Fruit fly (Drosophila melanogaster) whole organism, embryonic: ENCODE data around the gene Takl2.

Experiments used
- Aef1 ChIP-seq: fragments of 200-800 bp; sonication (Bioruptor generic); IDR thresholded peaks from 3 replicates; pipeline ENCODE4 v1.3.6; 2022; ENCODE audit warnings: missing biosample characterization, missing genetic modification characterization
- Bgb ChIP-seq: fragments of 200-800 bp; sonication (Bioruptor generic); IDR thresholded peaks from 2 replicates; pipeline ENCODE4 v1.3.6; 2022; ENCODE audit warnings: missing biosample characterization, missing genetic modification characterization; ENCODE audit not compliant: partially characterized antibody
- C15 ChIP-seq: fragments of 200-800 bp; sonication (Bioruptor generic); IDR thresholded peaks from 3 replicates; pipeline ENCODE4 v1.3.6; 2022; ENCODE audit warnings: missing biosample characterization, missing genetic modification characterization
- CG10431 ChIP-seq: fragments of 200-800 bp; sonication (Bioruptor generic); optimal IDR thresholded peaks from 3 replicates; lab custom pipeline; 2018; ENCODE audit warnings: missing biosample characterization, mild to moderate bottlenecking, missing genetic modification characterization
- CG10543 ChIP-seq: fragments of 200-800 bp; sonication (Bioruptor generic); optimal IDR thresholded peaks from 3 replicates; lab custom pipeline; 2017; ENCODE audit warnings: missing biosample characterization, mild to moderate bottlenecking, missing genetic modification characterization, moderate library complexity
- CG13624 ChIP-seq: fragments of 200-800 bp; sonication (Bioruptor generic); optimal IDR thresholded peaks from 2 replicates; lab custom pipeline; 2016; ENCODE audit warnings: missing biosample characterization, missing genetic modification characterization
- CG13894 ChIP-seq: fragments of 200-800 bp; sonication (Bioruptor generic); optimal IDR thresholded peaks from 3 replicates; lab custom pipeline; 2018; ENCODE audit warnings: missing biosample characterization, mild to moderate bottlenecking, missing genetic modification characterization, moderate library complexity
- CG14710 ChIP-seq: fragments of 200-800 bp; sonication (Bioruptor generic); optimal IDR thresholded peaks from 3 replicates; lab custom pipeline; 2019; ENCODE audit warnings: missing biosample characterization, mild to moderate bottlenecking, missing genetic modification characterization, moderate library complexity
- CG1603 ChIP-seq: fragments of 200-800 bp; sonication (Bioruptor generic); optimal IDR thresholded peaks from 2 replicates; lab custom pipeline; 2019; ENCODE audit warnings: missing biosample characterization, mild to moderate bottlenecking, missing genetic modification characterization, moderate library complexity
- CG17361 ChIP-seq: fragments of 200-800 bp; sonication (Bioruptor generic); IDR thresholded peaks from 3 replicates; pipeline ENCODE4 v1.3.6; 2022; ENCODE audit warnings: missing biosample characterization, missing genetic modification characterization
- CG2712 ChIP-seq: fragments of 200-800 bp; optimal IDR thresholded peaks from 3 replicates; lab custom pipeline; 2019; ENCODE audit warnings: missing biosample characterization, mild to moderate bottlenecking, missing genetic modification characterization, moderate library complexity
- CG30403 ChIP-seq: fragments of 200-800 bp; sonication (Bioruptor generic); optimal IDR thresholded peaks from 3 replicates; lab custom pipeline; 2016; ENCODE audit warnings: missing biosample characterization, missing genetic modification characterization
- CG3281 ChIP-seq: fragments of 200-800 bp; sonication (Bioruptor generic); optimal IDR thresholded peaks from 3 replicates; lab custom pipeline; 2017; ENCODE audit warnings: missing biosample characterization, mild to moderate bottlenecking, missing genetic modification characterization
- CG34224 ChIP-seq: fragments of 200-800 bp; sonication (Bioruptor generic); IDR thresholded peaks from 3 replicates; pipeline ENCODE4 v1.3.6; 2022; ENCODE audit warnings: missing biosample characterization, missing genetic modification characterization; ENCODE audit not compliant: partially characterized antibody
- CG3847 ChIP-seq: fragments of 200-800 bp; sonication (Bioruptor generic); IDR thresholded peaks from 2 replicates; pipeline ENCODE4 v1.3.6; 2022; ENCODE audit warnings: missing biosample characterization, missing genetic modification characterization
- CG42726 ChIP-seq: fragments of 200-800 bp; sonication (Bioruptor generic); IDR thresholded peaks from 2 replicates; pipeline ENCODE4 v1.3.6; 2022; ENCODE audit warnings: missing biosample characterization, missing genetic modification characterization; ENCODE audit not compliant: partially characterized antibody
- CG4360 ChIP-seq: fragments of 200-800 bp; sonication (Bioruptor generic); IDR thresholded peaks from 2 replicates; pipeline ENCODE4 v1.3.6; 2022; ENCODE audit warnings: missing biosample characterization, missing genetic modification characterization
- CG4617 ChIP-seq: fragments of 200-800 bp; sonication (Bioruptor generic); optimal IDR thresholded peaks from 3 replicates; lab custom pipeline; 2016; ENCODE audit warnings: missing biosample characterization, missing genetic modification characterization, borderline replicate concordance
- CG6791 ChIP-seq: fragments of 200-800 bp; sonication (Bioruptor generic); IDR thresholded peaks from 3 replicates; pipeline ENCODE4 v1.3.6; 2022; ENCODE audit warnings: missing biosample characterization, missing genetic modification characterization; ENCODE audit not compliant: partially characterized antibody
- CG9876 ChIP-seq: fragments of 200-800 bp; sonication (Bioruptor generic); optimal IDR thresholded peaks from 2 replicates; lab custom pipeline; 2016; ENCODE audit warnings: missing biosample characterization, missing genetic modification characterization
- Dll ChIP-seq: fragments of 200-800 bp; sonication (Bioruptor generic); IDR thresholded peaks from 4 replicates; pipeline ENCODE4 v1.3.6; 2022; ENCODE audit warnings: missing biosample characterization, missing genetic modification characterization; ENCODE audit not compliant: partially characterized antibody
- Doc3 ChIP-seq: fragments of 200-800 bp; sonication (Bioruptor generic); IDR thresholded peaks from 3 replicates; pipeline ENCODE4 v1.3.6; 2022; ENCODE audit warnings: missing biosample characterization, missing genetic modification characterization; ENCODE audit not compliant: partially characterized antibody
- Ets65A ChIP-seq: fragments of 200-800 bp; sonication (Bioruptor generic); peaks from one replicate; lab custom pipeline; 2016; ENCODE audit warnings: missing biosample characterization, missing genetic modification characterization
- MESR4 ChIP-seq: fragments of 200-800 bp; sonication (Bioruptor generic); optimal IDR thresholded peaks from 2 replicates; lab custom pipeline; 2018; ENCODE audit warnings: missing biosample characterization, mild to moderate bottlenecking, missing genetic modification characterization, moderate library complexity
- Med ChIP-seq: fragments of 200-800 bp; sonication (Bioruptor generic); peaks from one replicate; lab custom pipeline; 2016; ENCODE audit warnings: missing biosample characterization, missing genetic modification characterization, mild to moderate bottlenecking, inconsistent platforms, moderate library complexity
- Nf-YB ChIP-seq: fragments of 200-800 bp; sonication (Bioruptor generic); optimal IDR thresholded peaks from 3 replicates; lab custom pipeline; 2019; ENCODE audit warnings: missing biosample characterization, mild to moderate bottlenecking, missing genetic modification characterization, moderate library complexity
- Opbp ChIP-seq: fragments of 200-800 bp; sonication (Bioruptor generic); IDR thresholded peaks from 3 replicates; pipeline ENCODE4 v1.3.6; 2022; ENCODE audit warnings: missing biosample characterization, missing genetic modification characterization; ENCODE audit not compliant: partially characterized antibody
- Scr ChIP-seq: fragments of 200-800 bp; sonication (Bioruptor generic); IDR thresholded peaks from 2 replicates; pipeline ENCODE4 v1.3.6; 2022; ENCODE audit warnings: missing biosample characterization, missing genetic modification characterization; ENCODE audit not compliant: partially characterized antibody
- al ChIP-seq: fragments of 200-800 bp; sonication (Bioruptor generic); IDR thresholded peaks from 2 replicates; pipeline ENCODE4 v1.3.6; 2022; ENCODE audit warnings: missing biosample characterization, missing genetic modification characterization
- amos ChIP-seq: fragments of 200-800 bp; sonication (Bioruptor generic); IDR thresholded peaks from 2 replicates; pipeline ENCODE4 v1.3.6; 2022; ENCODE audit warnings: missing biosample characterization, missing genetic modification characterization; ENCODE audit not compliant: partially characterized antibody
- cas ChIP-seq: fragments of 200-800 bp; sonication (Bioruptor generic); IDR thresholded peaks from 2 replicates; pipeline ENCODE4 v1.3.6; 2022; ENCODE audit warnings: missing biosample characterization, missing genetic modification characterization
- h ChIP-seq: fragments of >200 bp; optimal IDR thresholded peaks from 2 replicates; lab custom pipeline; 2017
- hb ChIP-seq: fragments of 200-800 bp; sonication (Bioruptor generic); IDR thresholded peaks from 3 replicates; pipeline ENCODE4 v1.3.6; 2022; ENCODE audit warnings: missing biosample characterization, missing genetic modification characterization; ENCODE audit not compliant: partially characterized antibody
- hbn ChIP-seq: fragments of 200-800 bp; sonication (Bioruptor generic); IDR thresholded peaks from 2 replicates; pipeline ENCODE4 v1.3.6; 2022; ENCODE audit warnings: missing biosample characterization, missing genetic modification characterization; ENCODE audit not compliant: partially characterized antibody
- kni ChIP-seq: fragments of 200-800 bp; sonication (Bioruptor generic); optimal IDR thresholded peaks from 3 replicates; lab custom pipeline; 2017; ENCODE audit warnings: mild to moderate bottlenecking, missing biosample characterization, missing genetic modification reagents, missing genetic modification characterization
- lab ChIP-seq: fragments of 200-800 bp; sonication (Bioruptor generic); optimal IDR thresholded peaks from 3 replicates; lab custom pipeline; 2017; ENCODE audit warnings: missing biosample characterization, missing genetic modification characterization, mild to moderate bottlenecking, moderate library complexity, missing genetic modification reagents
- mam ChIP-seq: fragments of 200-800 bp; sonication (Bioruptor generic); optimal IDR thresholded peaks from 3 replicates; lab custom pipeline; 2016; ENCODE audit warnings: missing biosample characterization, missing genetic modification characterization
- nerfin-2 ChIP-seq: fragments of 200-800 bp; sonication (Bioruptor generic); IDR thresholded peaks from 2 replicates; pipeline ENCODE4 v1.3.6; 2022; ENCODE audit warnings: missing biosample characterization, missing genetic modification characterization; ENCODE audit not compliant: partially characterized antibody
- nmo ChIP-seq: fragments of 200-800 bp; sonication (Bioruptor generic); optimal IDR thresholded peaks from 2 replicates; lab custom pipeline; 2018; ENCODE audit warnings: missing biosample characterization, mild to moderate bottlenecking, missing genetic modification characterization, moderate library complexity
- psq ChIP-seq: fragments of 200-800 bp; sonication (Bioruptor generic); optimal IDR thresholded peaks from 2 replicates; lab custom pipeline; 2017; ENCODE audit warnings: missing biosample characterization, missing genetic modification characterization
- row ChIP-seq: fragments of 200-800 bp; sonication (Bioruptor generic); IDR thresholded peaks from 3 replicates; pipeline ENCODE4 v1.3.6; 2022; ENCODE audit warnings: missing biosample characterization, missing genetic modification characterization
- sens ChIP-seq: fragments of 200-800 bp; sonication (Bioruptor generic); peaks from one replicate; lab custom pipeline; 2016; ENCODE audit warnings: missing biosample characterization, missing genetic modification characterization
- sim ChIP-seq: fragments of 200-800 bp; sonication (Bioruptor generic); IDR thresholded peaks from 2 replicates; pipeline ENCODE4 v1.3.6; 2022; ENCODE audit warnings: missing biosample characterization, missing genetic modification characterization
- sr ChIP-seq: fragments of 200-800 bp; sonication (Bioruptor generic); IDR thresholded peaks from 3 replicates; pipeline ENCODE4 v1.3.6; 2022; ENCODE audit warnings: missing biosample characterization, missing genetic modification characterization
- tna ChIP-seq: fragments of 200-800 bp; sonication (Bioruptor generic); IDR thresholded peaks from 2 replicates; pipeline ENCODE4 v1.3.6; 2022; ENCODE audit warnings: missing biosample characterization, missing genetic modification characterization; ENCODE audit not compliant: partially characterized antibody
- vnd ChIP-seq: fragments of 200-800 bp; sonication (Bioruptor generic); IDR thresholded peaks from 3 replicates; pipeline ENCODE4 v1.3.6; 2022; ENCODE audit warnings: missing biosample characterization, missing genetic modification characterization; ENCODE audit not compliant: partially characterized antibody
- zen2 ChIP-seq: fragments of 200-800 bp; sonication (Bioruptor generic); IDR thresholded peaks from 3 replicates; pipeline ENCODE4 v1.3.6; 2022; ENCODE audit warnings: missing biosample characterization, missing genetic modification characterization; ENCODE audit not compliant: partially characterized antibody
- zfh2 ChIP-seq: fragments of 200-800 bp; sonication (Bioruptor generic); optimal IDR thresholded peaks from 2 replicates; lab custom pipeline; 2016; ENCODE audit warnings: missing biosample characterization, missing genetic modification characterization

Takl2 gene

dm6 chr3R:22726771-22727455, 6.7 kb downstream of the Takl2 start, which contains the start of gene CG45049:
Gene CG45049, plus strand, starts transcription at chr3R:22726967.
- peak; percentile 18 for TF ChIP-seq CG30403 (GFP tag; lab: Kevin White, UChicago)
- peak; percentile 91 for TF ChIP-seq tna
- peak; percentile 81 for TF ChIP-seq Doc3 (GFP tag; lab: Robert Waterston, UW)
- peak; percentile 92 for TF ChIP-seq Bgb (GFP tag; lab: Robert Waterston, UW)
- peak; percentile 10 for TF ChIP-seq zfh2 (GFP tag; lab: Kevin White, UChicago)
- TF ChIP-seq CG4617 (GFP tag; lab: Kevin White, UChicago), result peak; percentile 72
- TF ChIP-seq CG13894, result no peak
- TF ChIP-seq Aef1 (GFP tag; lab: Robert Waterston, UW), result peak; percentile 29; the same call in 2 of the 3 replicates
- TF ChIP-seq sr, result peak; percentile 35; the same call in 1 of the 3 replicates
- peak; percentile 25 for TF ChIP-seq mam (GFP tag; lab: Kevin White, UChicago)
- TF ChIP-seq nmo (GFP tag; lab: Kevin White, UChicago), result peak; percentile 25
- peak; percentile 86 for TF ChIP-seq CG34224 (GFP tag; lab: Robert Waterston, UW)
- peak; percentile 90 for TF ChIP-seq Dll (GFP tag; lab: Robert Waterston, UW)
- TF ChIP-seq hbn (GFP tag; lab: Robert Waterston, UW), result peak; percentile 75
- no peak for TF ChIP-seq CG10431 (GFP tag; lab: Kevin White, UChicago)
- TF ChIP-seq sim (GFP tag; lab: Robert Waterston, UW), result no peak
- peak; percentile 85 for TF ChIP-seq CG4360 (GFP tag; lab: Robert Waterston, UW)
- TF ChIP-seq CG3281, result peak; percentile 27
- peak; percentile 40 for TF ChIP-seq kni (GFP tag; lab: Kevin White, UChicago)
- TF ChIP-seq CG13624 (GFP tag; lab: Kevin White, UChicago), result no peak
- peak; percentile 96 for TF ChIP-seq amos (GFP tag; lab: Robert Waterston, UW)
- TF ChIP-seq Scr, result peak; percentile 92
- no peak for TF ChIP-seq C15 (GFP tag; lab: Robert Waterston, UW)
- peak; percentile 66 for TF ChIP-seq row (GFP tag; lab: Robert Waterston, UW)
- TF ChIP-seq CG2712 (tag; lab: Kevin White, UChicago), result peak; percentile 8
- peak; percentile 83 for TF ChIP-seq sens
- peak; percentile 33 for TF ChIP-seq lab (GFP tag; lab: Kevin White, UChicago)
- TF ChIP-seq zen2 (GFP tag; lab: Robert Waterston, UW), result peak; percentile 88
- peak; percentile 89 for TF ChIP-seq vnd (GFP tag; lab: Robert Waterston, UW)
- peak; percentile 94 for TF ChIP-seq Opbp (GFP tag; lab: Robert Waterston, UW)
- TF ChIP-seq CG42726 (GFP tag; lab: Robert Waterston, UW), result peak; percentile 94
- no peak for TF ChIP-seq cas (GFP tag; lab: Robert Waterston, UW)
- peak; percentile 0 for TF ChIP-seq CG14710 (tag; lab: Kevin White, UChicago)
- TF ChIP-seq Med, result peak; percentile 57
- peak; percentile 57 for TF ChIP-seq MESR4 (GFP tag; lab: Kevin White, UChicago)
- peak; percentile 93 for TF ChIP-seq hb (GFP tag; lab: Robert Waterston, UW)
- peak; percentile 95 for TF ChIP-seq CG6791
- peak; percentile 31; the same call in 1 of the 3 replicates for TF ChIP-seq CG17361 (GFP tag; lab: Robert Waterston, UW)
- TF ChIP-seq al (GFP tag; lab: Robert Waterston, UW), result no peak
- TF ChIP-seq CG1603 (tag; lab: Kevin White, UChicago), result peak; percentile 26
- no peak for TF ChIP-seq Nf-YB
- peak; percentile 23 for TF ChIP-seq CG10543 (GFP tag; lab: Kevin White, UChicago)
- no peak for TF ChIP-seq CG9876 (GFP tag; lab: Kevin White, UChicago)
- TF ChIP-seq nerfin-2 (GFP tag; lab: Robert Waterston, UW), result peak; percentile 87
- TF ChIP-seq Ets65A, result peak; percentile 35
- TF ChIP-seq CG3847 (GFP tag; lab: Robert Waterston, UW), result 0 out of 2 replicates have a peak, but pooled peaks have one; percentile 37
- TF ChIP-seq psq (GFP tag; lab: Kevin White, UChicago), result peak; percentile 46
- no peak for TF ChIP-seq h
